Worm (Caenorhabditis elegans) whole organism, L4/young adult: ENCODE measurements around the gene srw-33.

Source experiments
- W03F9.2 ChIP-seq: fragments of 150-350 bp; optimal IDR thresholded peaks from 2 replicates; lab custom pipeline; 2014; ENCODE audit warnings: missing biosample characterization, missing genetic modification characterization
- dao-5 ChIP-seq: sonication (generic microtip); optimal IDR thresholded peaks from 2 replicates; lab custom pipeline; 2016; ENCODE audit warnings: missing genotype, missing genetic modification characterization, moderate library complexity, missing compliant biosample characterization
- him-1 ChIP-seq: sonication (generic microtip); optimal IDR thresholded peaks from 2 replicates; lab custom pipeline; 2016; ENCODE audit warnings: missing genotype, missing genetic modification reagents, missing genetic modification characterization, missing compliant biosample characterization

- TF ChIP-seq him-1 (tag; lab: Kevin White, UChicago) (no peak), W03F9.2 (no peak), dao-5 (no peak)
These were observed 7.1 kb downstream of the srw-33 start, which contains the start of gene T26H5.11 for ce11 chrV:15444188-15444587.
